Fruit fly (Drosophila melanogaster) whole organism, larva: ENCODE data around the gene CG17633.

ENCODE experiments used
- noc ChIP-seq: fragments of 200-800 bp; sonication (Bioruptor generic); optimal IDR thresholded peaks from 3 replicates; lab custom pipeline; 2019; ENCODE audit warnings: missing biosample characterization, mild to moderate bottlenecking, missing genetic modification characterization, moderate library complexity

CG17633 gene

dm6 chr2L:9757990-9758814 is 10.7 kb upstream of the CG17633 start, which contains the start of gene zf30C:
Gene zf30C (plus strand): TSS chr2L:9758342.
- peak; percentile 61 for TF ChIP-seq noc

dm6 chr2L:9758856-9759255 is 10.0 kb upstream of the CG17633 start:
- TF ChIP-seq noc: no peak

dm6 chr2L:9763212-9763869 is 5.5 kb upstream of the CG17633 start, which contains the start of the genes Taf11 and und:
Gene Taf11 (minus strand): TSS chr2L:9763262.
Gene und (plus strand): TSS chr2L:9763369.
- peak; percentile 51 for TF ChIP-seq noc

- TF ChIP-seq noc: no peak
Measured at dm6 chr2L:9766758-9767157, 2.1 kb upstream of the CG17633 start, which contains the start of gene CG4017. Gene CG4017 (plus strand): TSS chr2L:9767058.

- TF ChIP-seq noc: no peak
Measured at dm6 chr2L:9770896-9771295, 2.0 kb downstream of the CG17633 start, which contains the start of gene ppk18. Gene ppk18 (minus strand): TSS chr2L:9770996.

dm6 chr2L:9774980-9775628 is 6.2 kb downstream of the CG17633 start, which contains the start of the genes ppk11 and ppk16:
Gene ppk11 (minus strand): TSS chr2L:9775030.
Gene ppk16 (minus strand): TSS chr2L:9775030.
- TF ChIP-seq noc: no peak

- TF ChIP-seq noc: peak; percentile 51
Measured at dm6 chr2L:9777927-9778326, 9.1 kb downstream of the CG17633 start.

- TF ChIP-seq noc: no peak
Measured at dm6 chr2L:9778416-9778815, 9.6 kb downstream of the CG17633 start.

- TF ChIP-seq noc: peak; percentile 77
Measured at dm6 chr2L:9779147-9779546, 10.3 kb downstream of the CG17633 start.

- TF ChIP-seq noc: no peak
Measured at dm6 chr2L:9779754-9780153, 10.9 kb downstream of the CG17633 start.

- TF ChIP-seq noc: peak; percentile 80
Measured at dm6 chr2L:9782176-9782581, 13.3 kb downstream of the CG17633 start, which contains the start of gene IP3K1. Gene IP3K1 (plus strand): TSS chr2L:9782384.

- TF ChIP-seq noc: no peak
Measured at dm6 chr2L:9783130-9783529, 14.3 kb downstream of the CG17633 start.

- no peak for TF ChIP-seq noc
Measured at dm6 chr2L:9784468-9784867, 15.6 kb downstream of the CG17633 start.

dm6 chr2L:9785917-9786432 is 17.1 kb downstream of the CG17633 start:
- peak; percentile 72 for TF ChIP-seq noc

- TF ChIP-seq noc: no peak
Measured at dm6 chr2L:9790535-9790992, 21.7 kb downstream of the CG17633 start, which contains the start of gene CG4036. Gene CG4036 (plus strand): TSS chr2L:9790882.

dm6 chr2L:9792945-9793344 is 24.1 kb downstream of the CG17633 start, which contains the start of gene CG13123:
Gene CG13123 (minus strand): TSS chr2L:9793107.
- TF ChIP-seq noc: no peak
